Worm (Caenorhabditis elegans): ENCODE data around the gene F42F12.14.

Gene F42F12.14

ce11 chrX:12352872-12353271 is 4.4 kb downstream of the F42F12.14 start, which contains the start of gene F42F12.4:
Gene F42F12.4, minus strand, starts transcription at chrX:12352947.
- TF ChIP-seq daf-16 (GFP tag; optimal IDR thresholded peaks at IDR 0.05) (no peak), daf-16 (tag; optimal IDR thresholded peaks at IDR 0.05) (peak; percentile 22), nhr-28 (tag; optimal IDR thresholded peaks at IDR 0.05) (peak; percentile 51), F49E8.2 (tag; optimal IDR thresholded peaks at IDR 0.05; ENCODE audit: borderline replicate concordance) (no peak), snpc-1.2 (GFP tag; IDR thresholded peaks at IDR 0.05) (no peak), hlh-11 (tag; optimal IDR thresholded peaks at IDR 0.05) (peak; percentile 0), unc-62 (GFP tag; optimal IDR thresholded peaks at IDR 0.05 in 1 of 2) (peak in 1 of 2 experiments; percentile 12), unc-62 (tag; optimal IDR thresholded peaks at IDR 0.05) (no peak), lin-29 (GFP tag; IDR thresholded peaks at IDR 0.05) (no peak), dve-1 (tag; optimal IDR thresholded peaks at IDR 0.05; ENCODE audit: insufficient read depth) (peak; percentile 26), pqm-1 (tag; optimal IDR thresholded peaks at IDR 0.05) (peak; percentile 46), ctbp-1 (GFP tag; IDR thresholded peaks at IDR 0.05) (no peak), php-3 (GFP tag; IDR thresholded peaks at IDR 0.05) (peak; percentile 15; the same call in 1 of the 2 replicates), snpc-4 (tag; optimal IDR thresholded peaks at IDR 0.05) (no peak), ceh-28 (tag; optimal IDR thresholded peaks at IDR 0.05) (peak; percentile 7)

ce11 chrX:12356581-12356980 is 8.2 kb downstream of the F42F12.14 start, which contains the start of gene nspc-12:
Gene nspc-12, minus strand, starts transcription at chrX:12356681.
- no peak for TF ChIP-seq attf-4 (tag; optimal IDR thresholded peaks at IDR 0.05)
- TF ChIP-seq daf-12 (tag; optimal IDR thresholded peaks at IDR 0.05) = no peak
- TF ChIP-seq daf-16 (GFP tag; optimal IDR thresholded peaks at IDR 0.05) = no peak
- TF ChIP-seq daf-16 (tag; optimal IDR thresholded peaks at IDR 0.05) = no peak

ce11 chrX:12357127-12357526 is 8.7 kb downstream of the F42F12.14 start, which contains the start of gene nspc-13:
Gene nspc-13, plus strand, starts transcription at chrX:12357427.
- TF ChIP-seq ceh-62 (tag; optimal IDR thresholded peaks at IDR 0.05) (no peak), attf-4 (tag; optimal IDR thresholded peaks at IDR 0.05) (no peak), cey-2 (tag; optimal IDR thresholded peaks at IDR 0.05; ENCODE audit: borderline replicate concordance, insufficient read depth) (no peak), ztf-7 (tag; optimal IDR thresholded peaks at IDR 0.05) (no peak), unc-62 (GFP tag; optimal IDR thresholded peaks at IDR 0.05 in 1 of 2) (peak in 1 of 2 experiments; percentile 12), unc-62 (tag; optimal IDR thresholded peaks at IDR 0.05) (no peak), nhr-237 (tag; optimal IDR thresholded peaks at IDR 0.05) (no peak), ceh-44 (GFP tag; IDR thresholded peaks at IDR 0.05) (no peak), Y48G9A.11 (GFP tag; IDR thresholded peaks at IDR 0.05) (no peak)

- TF ChIP-seq ceh-32 (tag; optimal IDR thresholded peaks at IDR 0.05; ENCODE audit: poor library complexity) (no peak), nhr-11 (tag; optimal IDR thresholded peaks at IDR 0.05) (no peak), attf-4 (tag; optimal IDR thresholded peaks at IDR 0.05) (no peak), D1046.2 (GFP tag; IDR thresholded peaks at IDR 0.05) (no peak), unc-130 (GFP tag; optimal IDR thresholded peaks at IDR 0.05) (no peak), R02D3.7 (tag; optimal IDR thresholded peaks at IDR 0.05) (no peak)
Observed at ce11 chrX:12358957-12359356, 10.5 kb downstream of the F42F12.14 start, which contains the start of gene nspc-14. Gene nspc-14, minus strand, starts transcription at chrX:12359057.

- TF ChIP-seq pha-4 (GFP tag; IDR thresholded peaks at IDR 0.05) (no peak), pha-4 (tag; optimal IDR thresholded peaks at IDR 0.05) (no peak), php-3 (GFP tag; IDR thresholded peaks at IDR 0.05) (no peak), skn-1 (tag; optimal IDR thresholded peaks at IDR 0.05) (no peak), fkh-10 (GFP tag; optimal IDR thresholded peaks at IDR 0.05) (no peak), arid-1 (GFP tag; conservative IDR thresholded peaks at IDR 0.05) (no peak), mdl-1 (tag; optimal IDR thresholded peaks at IDR 0.05) (no peak), nhr-10 (tag; optimal IDR thresholded peaks at IDR 0.05) (no peak), gei-8 (GFP tag; optimal IDR thresholded peaks at IDR 0.05) (no peak), nhr-48 (tag; optimal IDR thresholded peaks at IDR 0.05) (no peak), set-16 (GFP tag; IDR thresholded peaks at IDR 0.05) (no peak), lin-1 (GFP tag; IDR thresholded peaks at IDR 0.05) (no peak)
Observed at ce11 chrX:12360444-12360843, 12.0 kb downstream of the F42F12.14 start, which contains the start of the genes nspc-15 and F19H6.6. Gene nspc-15, plus strand, starts transcription at chrX:12360744. Gene F19H6.6, plus strand, starts transcription at chrX:12360827.
